Worm (Caenorhabditis elegans): ENCODE results near the gene mmaa-1.

DNA sequence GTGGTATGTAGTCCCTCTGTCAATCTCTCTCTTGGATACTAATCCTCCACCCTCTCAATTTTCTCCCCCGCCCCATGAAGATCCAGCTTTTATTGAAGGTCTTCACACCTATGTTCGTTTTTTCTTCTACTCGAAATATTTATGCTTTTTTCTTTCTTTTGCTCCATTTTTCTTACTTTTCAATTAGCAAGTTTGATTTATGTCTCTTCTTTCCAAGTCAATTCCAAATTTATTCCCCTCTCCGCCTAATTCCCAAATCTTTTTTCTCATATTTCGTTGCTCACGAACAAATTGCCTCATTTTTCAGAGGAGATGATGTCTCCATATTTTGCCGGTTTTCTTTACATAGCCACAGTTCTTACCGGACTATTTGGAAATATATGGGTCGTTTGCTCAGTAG is 43.3 kb upstream of the mmaa-1 start, which contains the start of gene npr-31:
- no peak for TF ChIP-seq nhr-76 (tag; optimal IDR thresholded peaks at IDR 0.05)
- TF ChIP-seq hlh-17 (GFP tag; optimal IDR thresholded peaks at IDR 0.05; ENCODE audit: borderline replicate concordance), result no peak
- TF ChIP-seq nhr-237 (tag; optimal IDR thresholded peaks at IDR 0.05), result no peak
- TF ChIP-seq ceh-82 (tag; optimal IDR thresholded peaks at IDR 0.05), result no peak
- no peak for TF ChIP-seq pqm-1 (tag; optimal IDR thresholded peaks at IDR 0.05)

Data from whole organism, L1 larva.